Fruit fly (Drosophila melanogaster): Measurements from ENCODE around the gene CG31313.

The CG31313 gene

DNA sequence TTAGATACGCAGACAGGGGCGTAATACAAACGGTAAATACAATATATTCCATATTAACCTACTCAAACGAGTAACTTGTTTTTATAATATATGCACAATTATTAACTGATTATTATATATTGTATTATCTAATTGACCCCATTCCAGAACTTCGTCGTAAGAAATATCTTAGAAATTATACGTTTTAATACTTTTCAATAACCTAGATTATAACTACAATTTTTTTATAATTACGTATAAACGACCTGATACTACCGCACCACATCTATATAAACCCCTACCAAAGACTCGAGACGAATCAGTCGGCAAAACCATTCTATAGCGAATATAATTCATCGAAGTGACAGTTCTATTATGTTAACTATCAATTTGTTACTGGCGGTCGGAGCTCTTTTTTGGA, 46.5 kb downstream of the CG31313 start, which contains the start of gene Cyp313a1:
TSS of gene Cyp313a1 (plus strand) at position 301 of the 400 bp plus-strand sequence.
- TF ChIP-seq CTCF (optimal IDR thresholded peaks at IDR 0.05) (no peak), CG8478 (optimal IDR thresholded peaks at IDR 0.05) (no peak)

DNA sequence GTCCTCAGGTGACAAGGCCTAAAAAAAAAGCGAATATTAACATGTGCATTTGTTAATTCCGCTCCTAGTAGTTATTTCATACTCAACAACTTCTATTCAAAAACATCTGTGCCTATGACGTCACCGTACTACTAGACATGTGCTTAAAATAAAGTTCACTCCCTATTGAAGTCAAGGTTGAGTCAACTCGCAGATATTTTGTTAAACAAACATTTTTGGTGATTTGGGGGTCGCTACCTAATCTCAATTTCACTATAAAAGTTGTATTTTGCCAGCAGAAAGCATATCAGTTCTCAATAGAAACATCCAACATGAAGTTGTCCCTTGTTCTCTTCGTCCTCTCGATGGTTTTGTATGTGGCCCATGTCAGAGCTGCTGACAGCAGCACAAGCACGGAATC, 50.5 kb downstream of the CG31313 start, which contains the start of gene CG34273:
TSS of gene CG34273 (plus strand) at position 301 of the 400 bp plus-strand sequence.
- no peak for TF ChIP-seq CTCF (optimal IDR thresholded peaks at IDR 0.05)
- no peak for TF ChIP-seq CG8478 (optimal IDR thresholded peaks at IDR 0.05)

Data from S2 (cell line).